Worm (Caenorhabditis elegans) whole organism, dauer: ENCODE data around the gene twk-20.

Experiments
- unc-62 ChIP-seq: sonication (generic microtip); optimal IDR thresholded peaks from 2 replicates; lab custom pipeline; 2017; ENCODE audit warnings: missing biosample characterization, missing genetic modification reagents, missing genetic modification characterization

Gene twk-20

DNA sequence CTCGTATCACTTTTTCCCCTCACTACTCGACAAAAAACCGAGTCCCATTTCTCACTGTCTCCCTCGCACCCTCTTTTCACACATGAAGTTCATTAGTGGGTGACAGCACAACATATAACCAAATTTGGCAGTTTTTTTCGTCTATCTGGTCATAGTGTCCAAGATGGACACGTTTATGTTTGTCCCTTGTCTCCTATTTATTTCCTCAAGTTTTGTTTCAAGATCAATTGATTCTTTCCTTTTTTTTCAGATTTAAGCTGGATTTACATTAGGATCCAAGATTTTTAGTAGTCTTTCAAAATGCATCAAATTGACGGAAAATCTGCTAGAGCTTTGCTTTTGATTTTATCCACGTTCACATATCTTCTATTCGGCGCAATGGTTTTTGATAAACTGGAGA, at the start of gene twk-20:
Gene twk-20, plus strand, starts transcription at position 301 of the 400 bp plus-strand sequence.
- TF ChIP-seq unc-62 (GFP tag; lab: Kevin White, UChicago): no peak

DNA sequence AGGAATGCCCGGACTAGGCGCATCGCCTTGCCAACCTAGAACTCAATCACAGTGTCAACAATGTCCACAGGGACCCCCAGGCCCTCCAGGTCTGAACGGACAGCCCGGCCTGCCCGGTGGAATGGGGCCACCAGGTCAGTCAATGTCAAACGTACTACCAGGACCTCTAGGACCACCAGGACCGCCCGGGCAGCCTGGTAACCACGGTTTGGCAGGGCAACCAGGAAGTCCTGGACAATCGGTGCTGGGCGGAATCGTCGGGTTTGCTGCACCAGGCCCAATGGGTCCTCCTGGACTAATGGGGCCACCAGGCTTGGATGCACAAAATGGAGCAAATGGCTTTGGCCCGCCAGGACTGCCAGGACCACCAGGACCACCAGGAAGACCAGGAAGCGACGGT, 49.0 kb upstream of the twk-20 start:
- TF ChIP-seq unc-62 (GFP tag; lab: Kevin White, UChicago): no peak

- no peak for TF ChIP-seq unc-62 (GFP tag; lab: Kevin White, UChicago)
These were observed 48.5 kb upstream of the twk-20 start, which contains the start of gene col-44 for ce11 chrX:13591175-13591574. Gene col-44 (plus strand): TSS chrX:13591475.

DNA sequence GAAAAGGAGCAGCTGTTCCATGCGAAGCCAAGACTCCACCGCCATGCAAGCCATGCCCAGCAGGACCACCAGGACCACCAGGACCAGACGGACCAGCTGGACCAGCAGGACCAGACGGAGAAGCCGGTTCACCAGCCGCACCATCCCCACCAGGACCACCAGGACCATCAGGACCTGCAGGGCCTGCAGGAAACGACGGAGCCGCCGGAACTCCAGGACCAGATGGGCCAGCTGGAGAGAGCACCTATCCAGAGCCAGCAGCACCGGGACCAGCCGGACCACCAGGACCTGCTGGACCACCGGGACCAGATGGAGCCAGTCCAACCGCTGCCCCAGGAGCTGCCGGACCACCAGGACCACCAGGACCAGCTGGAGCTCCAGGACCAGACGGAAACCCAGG, 47.7 kb upstream of the twk-20 start:
- no peak for TF ChIP-seq unc-62 (GFP tag; lab: Kevin White, UChicago)

- TF ChIP-seq unc-62 (GFP tag; lab: Kevin White, UChicago): no peak
These were observed 47.3 kb upstream of the twk-20 start, which contains the start of gene F54B11.4 for ce11 chrX:13592367-13592766. Gene F54B11.4 (plus strand): TSS chrX:13592667.

- no peak for TF ChIP-seq unc-62 (GFP tag; lab: Kevin White, UChicago)
These were observed 43.5 kb upstream of the twk-20 start, which contains the start of gene F54B11.5 for ce11 chrX:13596003-13596767. Gene F54B11.5 (minus strand): TSS chrX:13596068.

DNA sequence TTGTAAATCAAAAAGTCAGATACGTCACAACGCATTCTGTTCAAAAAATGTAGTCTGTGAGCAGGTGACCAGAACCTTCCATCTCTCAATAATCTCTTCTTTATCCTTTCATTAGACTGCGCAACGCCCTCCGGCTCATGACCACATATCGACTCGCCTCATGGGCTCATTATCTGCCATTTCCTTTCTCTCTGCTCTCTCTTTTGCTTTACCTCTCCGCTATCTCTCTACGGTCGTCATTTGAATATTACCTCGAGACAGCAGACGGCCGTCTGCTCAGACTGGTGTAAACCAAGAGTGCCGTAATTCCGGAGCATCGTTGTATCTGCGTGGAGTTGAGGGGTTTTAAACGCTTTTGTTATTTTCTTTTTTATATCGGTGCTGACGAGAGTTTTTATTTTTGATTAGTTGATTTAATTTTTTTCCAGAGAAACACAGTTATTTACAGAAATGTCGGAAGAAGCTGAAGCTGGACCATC, 41.6 kb upstream of the twk-20 start, which contains the start of gene bra-1:
Gene bra-1, plus strand, starts transcription at position 429 of the 479 bp plus-strand sequence.
- no peak for TF ChIP-seq unc-62 (GFP tag; lab: Kevin White, UChicago)

DNA sequence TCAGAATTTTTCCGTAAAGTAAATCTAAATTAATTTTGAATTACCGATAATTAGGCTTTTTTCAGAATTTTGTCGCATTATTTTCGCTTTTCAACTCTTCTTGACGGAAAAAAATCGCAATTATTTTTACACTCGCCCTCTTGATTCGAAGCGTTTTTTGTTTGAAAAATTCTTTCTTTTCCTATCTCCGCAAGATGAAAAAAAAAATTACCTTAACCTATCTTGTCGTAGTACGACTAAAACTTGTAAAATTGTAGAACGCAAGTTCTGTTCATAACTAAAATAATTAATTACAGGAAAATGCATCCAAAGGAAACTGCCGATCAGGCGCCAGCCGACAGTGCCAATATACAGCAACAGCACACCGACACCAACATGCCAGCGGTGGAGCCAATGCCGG, 39.5 kb upstream of the twk-20 start, which contains the start of gene F54B11.7:
Gene F54B11.7, plus strand, starts transcription at position 301 of the 400 bp plus-strand sequence.
- TF ChIP-seq unc-62 (GFP tag; lab: Kevin White, UChicago): no peak

ce11 chrX:13603826-13604225, 35.9 kb upstream of the twk-20 start, which contains the start of gene F54B11.8:
Gene F54B11.8 (minus strand): TSS chrX:13603926.
- TF ChIP-seq unc-62 (GFP tag; lab: Kevin White, UChicago): no peak

DNA sequence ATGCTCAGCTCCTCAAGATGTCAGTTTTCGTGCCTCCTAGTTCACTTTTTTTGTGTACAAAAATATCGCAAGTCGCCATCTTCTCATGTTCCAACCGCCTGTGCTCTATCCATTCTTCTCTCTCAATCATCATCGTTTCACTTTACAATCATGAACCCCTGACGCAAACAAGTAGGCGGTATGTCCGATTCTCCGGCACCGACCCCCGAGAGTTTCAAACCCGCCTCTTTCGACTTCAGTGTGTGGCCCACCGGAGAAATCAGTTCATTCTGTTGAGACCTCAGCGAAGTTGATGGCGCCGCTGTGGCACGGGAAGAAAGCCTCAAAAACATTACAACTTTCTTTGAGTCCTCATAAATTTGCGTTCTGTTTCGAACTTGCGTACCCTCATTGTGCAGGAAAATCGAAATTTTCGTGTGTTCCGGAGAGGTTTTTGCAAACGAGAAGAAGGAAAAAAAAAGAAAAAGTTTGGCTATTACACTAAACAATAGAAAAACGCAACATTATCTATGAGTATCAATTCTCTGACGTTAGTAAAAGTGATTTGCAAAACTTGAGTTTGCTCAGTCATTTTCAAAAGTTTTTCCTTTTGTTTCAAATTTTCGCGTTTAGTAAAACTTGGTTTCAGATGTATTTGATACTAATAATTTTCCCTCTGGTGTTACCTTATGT, 34.6 kb upstream of the twk-20 start, which contains the start of gene F54B11.9:
Gene F54B11.9, plus strand, starts transcription at position 622 of the 672 bp plus-strand sequence.
- TF ChIP-seq unc-62 (GFP tag; lab: Kevin White, UChicago): no peak

ce11 chrX:13605854-13606253, 33.8 kb upstream of the twk-20 start:
- no peak for TF ChIP-seq unc-62 (GFP tag; lab: Kevin White, UChicago)

DNA sequence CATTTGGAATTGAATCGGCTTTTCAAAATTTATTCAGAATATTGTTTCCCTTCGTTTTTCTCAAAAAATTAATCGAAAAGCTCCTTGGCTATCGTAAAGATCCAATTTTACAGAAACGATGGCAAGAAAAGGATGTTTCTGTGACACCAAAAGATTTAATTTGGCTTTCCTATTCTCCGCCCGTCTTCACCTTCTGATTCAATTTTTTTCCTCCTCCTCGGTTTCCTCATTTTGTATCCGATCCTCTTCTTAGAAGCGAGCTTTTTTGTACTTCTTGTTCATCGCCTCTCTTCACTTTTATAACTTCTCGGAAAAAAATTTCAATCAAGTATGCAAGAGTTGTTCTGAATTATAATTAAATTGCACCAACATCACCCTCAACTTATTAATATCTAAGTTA, 29.6 kb upstream of the twk-20 start:
- TF ChIP-seq unc-62 (GFP tag; lab: Kevin White, UChicago): no peak

ce11 chrX:13615181-13615580, 24.5 kb upstream of the twk-20 start:
- no peak for TF ChIP-seq unc-62 (GFP tag; lab: Kevin White, UChicago)

ce11 chrX:13618574-13618973, 21.1 kb upstream of the twk-20 start, which contains the start of gene nlp-53:
Gene nlp-53 (plus strand): TSS chrX:13618874.
- no peak for TF ChIP-seq unc-62 (GFP tag; lab: Kevin White, UChicago)

DNA sequence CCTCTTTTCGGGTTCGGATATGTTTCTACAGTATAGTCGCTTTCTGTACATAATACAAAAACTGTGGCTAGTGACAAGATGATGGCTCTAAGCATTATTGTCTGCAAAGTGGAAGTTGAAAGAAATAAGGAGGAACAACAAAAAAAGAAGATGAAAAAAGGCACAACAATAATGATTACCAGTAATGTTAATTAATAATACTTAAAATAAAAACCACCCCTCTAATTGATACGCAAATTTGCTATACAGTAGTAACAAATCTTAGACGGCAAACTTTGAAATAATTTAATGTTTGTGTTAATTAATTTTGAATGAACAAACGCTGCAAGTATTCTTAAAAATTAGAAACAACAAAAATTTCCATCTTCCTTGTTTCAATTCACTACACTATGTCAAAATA, 18.0 kb upstream of the twk-20 start, which contains the start of gene Y12A6A.1:
Gene Y12A6A.1, minus strand, starts transcription at position 101 of the 400 bp plus-strand sequence.
- TF ChIP-seq unc-62 (GFP tag; lab: Kevin White, UChicago): no peak
